Worm (Caenorhabditis elegans) whole organism, early embryonic: Measurements from ENCODE around the gene K03A11.5.

Experiments used
- B0310.2 ChIP-seq: sonication (generic microtip); optimal IDR thresholded peaks from 2 replicates; lab custom pipeline; 2016; ENCODE audit warnings: mild to moderate bottlenecking, missing genetic modification characterization, missing compliant biosample characterization
- F13C5.2 ChIP-seq: sonication (generic microtip); optimal IDR thresholded peaks from 2 replicates; lab custom pipeline; 2017; ENCODE audit warnings: mild to moderate bottlenecking, missing genetic modification characterization, inconsistent platforms, missing compliant biosample characterization
- ama-1 ChIP-seq: fragments of 150-350 bp; optimal IDR thresholded peaks from 2 replicates; lab custom pipeline; 2014
- ets-7 ChIP-seq: sonication (generic microtip); optimal IDR thresholded peaks from 2 replicates; lab custom pipeline; 2016; ENCODE audit warnings: missing genotype, missing genetic modification characterization, missing compliant biosample characterization
- flt-1 ChIP-seq: fragments of 200-800 bp; sonication (Bioruptor generic); IDR thresholded peaks from 2 replicates; pipeline ENCODE4 v1.3.6; 2022; ENCODE audit warnings: missing genetic modification characterization, missing compliant biosample characterization
- sea-1 ChIP-seq: fragments of 200-800 bp; sonication (Bioruptor generic); conservative IDR thresholded peaks from 2 replicates; pipeline ENCODE4 v1.3.6; 2022; ENCODE audit warnings: missing genetic modification characterization, missing compliant biosample characterization
- tbx-11 ChIP-seq: fragments of 200-800 bp; sonication (Bioruptor generic); IDR thresholded peaks from 2 replicates; pipeline ENCODE4 v1.3.6; 2022; ENCODE audit warnings: missing genetic modification characterization, missing compliant biosample characterization

- TF ChIP-seq B0310.2 (tag; lab: Kevin White, UChicago) (no peak), ama-1 (no peak), F13C5.2 (tag; lab: Kevin White, UChicago) (no peak), ets-7 (tag; lab: Kevin White, UChicago) (no peak), sea-1 (GFP tag; lab: Robert Waterston, UW) (no peak), flt-1 (GFP tag; lab: Robert Waterston, UW) (no peak), tbx-11 (GFP tag; lab: Robert Waterston, UW) (no peak)
Observed at ce11 chrX:13014341-13014740, 49.0 kb upstream of the K03A11.5 start.
